Fruit fly (Drosophila melanogaster): ENCODE data around the gene Ucp4C.

Gene Ucp4C

dm6 chr2L:5944305-5945282 lies 23.8 kb upstream of the Ucp4C start (continued):
- TF ChIP-seq CG9817 (tag; optimal IDR thresholded peaks at IDR 0.05) (no peak), CG34422 (GFP tag; IDR thresholded peaks at IDR 0.05) (peak; percentile 35; the same call in 1 of the 3 replicates), grn (GFP tag; optimal IDR thresholded peaks at IDR 0.05) (peak; percentile 97), otp (GFP tag; IDR thresholded peaks at IDR 0.05) (0 out of 3 replicates have a peak, but pooled peaks have one; percentile 18), jumu (GFP tag; optimal IDR thresholded peaks at IDR 0.05) (peak; percentile 23), mirr (GFP tag; optimal IDR thresholded peaks at IDR 0.05) (peak; percentile 78), p53 (GFP tag; optimal IDR thresholded peaks at IDR 0.05) (no peak), fd96Cb (tag; optimal IDR thresholded peaks at IDR 0.05) (no peak), CG12769 (tag; optimal IDR thresholded peaks at IDR 0.05) (peak; percentile 57), Hr78 (GFP tag; optimal IDR thresholded peaks at IDR 0.05) (peak in 1 of 2 experiments; percentile 99), Ptx1 (GFP tag; IDR thresholded peaks at IDR 0.05) (0 out of 2 replicates have a peak, but pooled peaks have one; percentile 15), B-H2 (GFP tag; optimal IDR thresholded peaks at IDR 0.05) (peak; percentile 48), Dll (GFP tag; IDR thresholded peaks at IDR 0.05; ENCODE audit: partially characterized antibody) (peak; percentile 50; the same call in 2 of the 4 replicates), cad (GFP tag; optimal IDR thresholded peaks at IDR 0.05) (peak; percentile 32), zen2 (GFP tag; IDR thresholded peaks at IDR 0.05; ENCODE audit: partially characterized antibody) (peak; percentile 53; the same call in 2 of the 3 replicates), lbe (GFP tag; optimal IDR thresholded peaks at IDR 0.05) (no peak), sr (GFP tag; IDR thresholded peaks at IDR 0.05) (0 out of 3 replicates have a peak, but pooled peaks have one; percentile 10), chm (GFP tag; IDR thresholded peaks at IDR 0.05) (peak; percentile 76; the same call in 1 of the 2 replicates), Aef1 (GFP tag; IDR thresholded peaks at IDR 0.05) (no peak), gcm2 (GFP tag; optimal IDR thresholded peaks at IDR 0.05) (no peak), CG11085 (GFP tag; IDR thresholded peaks at IDR 0.05) (no peak), da (GFP tag; optimal IDR thresholded peaks at IDR 0.05) (no peak), CG10543 (GFP tag; optimal IDR thresholded peaks at IDR 0.05) (peak; percentile 38), Six4 (GFP tag; optimal IDR thresholded peaks at IDR 0.05) (no peak), Nf-YB (GFP tag; optimal IDR thresholded peaks at IDR 0.05) (no peak), Atf6 (GFP tag; IDR thresholded peaks at IDR 0.05) (peak; percentile 45; the same call in 1 of the 2 replicates), NC2α (GFP tag; optimal IDR thresholded peaks at IDR 0.05) (peak; percentile 50), dysf (GFP tag; IDR thresholded peaks at IDR 0.05) (peak; percentile 50; the same call in 2 of the 3 replicates), ash1 (GFP tag; optimal IDR thresholded peaks at IDR 0.05) (no peak), unpg (GFP tag; optimal IDR thresholded peaks at IDR 0.05) (no peak), CG7987 (GFP tag; optimal IDR thresholded peaks at IDR 0.05) (peak; percentile 73), Sox100B (GFP tag; optimal IDR thresholded peaks at IDR 0.05) (no peak), az2 (GFP tag; optimal IDR thresholded peaks at IDR 0.05) (no peak), eve (GFP tag; optimal IDR thresholded peaks at IDR 0.05) (no peak), CG13624 (GFP tag; optimal IDR thresholded peaks at IDR 0.05) (peak; percentile 39), Rfx (GFP tag; IDR thresholded peaks at IDR 0.05) (peak; percentile 21; the same call in 1 of the 2 replicates), stc (GFP tag; IDR thresholded peaks at IDR 0.05) (no peak), CG10431 (GFP tag; optimal IDR thresholded peaks at IDR 0.05) (no peak), fd64A (GFP tag; optimal IDR thresholded peaks at IDR 0.05) (peak; percentile 21), CG1832 (GFP tag; optimal IDR thresholded peaks at IDR 0.05) (peak; percentile 47), Dad (GFP tag; optimal IDR thresholded peaks at IDR 0.05) (peak; percentile 34), Bdp1 (GFP tag; optimal IDR thresholded peaks at IDR 0.05) (no peak), CG42726 (GFP tag; IDR thresholded peaks at IDR 0.05; ENCODE audit: partially characterized antibody) (0 out of 2 replicates have a peak, but pooled peaks have one; percentile 53), Tbp (GFP tag; optimal IDR thresholded peaks at IDR 0.05) (no peak), CG14014 (GFP tag; IDR thresholded peaks at IDR 0.05) (0 out of 2 replicates have a peak, but pooled peaks have one; percentile 5), Vsx1 (GFP tag; optimal IDR thresholded peaks at IDR 0.05) (peak; percentile 95), Oaz (GFP tag; IDR thresholded peaks at IDR 0.05) (no peak), sob (GFP tag; IDR thresholded peaks at IDR 0.05) (peak; percentile 21; the same call in 1 of the 2 replicates)
